Fruit fly (Drosophila melanogaster) whole organism, embryonic: ENCODE measurements around the gene BuGZ.

Source experiments
- Antp ChIP-seq: fragments of 200-800 bp; sonication (Bioruptor generic); optimal IDR thresholded peaks from 3 replicates; lab custom pipeline; 2016; ENCODE audit warnings: missing biosample characterization, missing genetic modification characterization
- CG10267 ChIP-seq: fragments of 200-800 bp; sonication (Bioruptor generic); optimal IDR thresholded peaks from 2 replicates; lab custom pipeline; 2018; ENCODE audit warnings: missing biosample characterization, mild to moderate bottlenecking, missing genetic modification characterization, moderate library complexity
- CG10565 ChIP-seq: fragments of 200-800 bp; sonication (Bioruptor generic); optimal IDR thresholded peaks from 3 replicates; lab custom pipeline; 2016; ENCODE audit warnings: missing biosample characterization, mild to moderate bottlenecking, missing genetic modification characterization
- CG13123 ChIP-seq: fragments of 200-800 bp; sonication (Bioruptor generic); optimal IDR thresholded peaks from 2 replicates; lab custom pipeline; 2016; ENCODE audit warnings: missing biosample characterization, missing genetic modification characterization
- CG13624 ChIP-seq: fragments of 200-800 bp; sonication (Bioruptor generic); optimal IDR thresholded peaks from 2 replicates; lab custom pipeline; 2016; ENCODE audit warnings: missing biosample characterization, missing genetic modification characterization
- CG14050 ChIP-seq: fragments of 200-800 bp; sonication (Bioruptor generic); IDR thresholded peaks from 3 replicates; pipeline ENCODE4 v1.3.6; 2022; ENCODE audit warnings: missing biosample characterization, missing genetic modification characterization
- CG14710 ChIP-seq: fragments of 200-800 bp; sonication (Bioruptor generic); optimal IDR thresholded peaks from 3 replicates; lab custom pipeline; 2019; ENCODE audit warnings: missing biosample characterization, mild to moderate bottlenecking, missing genetic modification characterization, moderate library complexity
- CG15601 ChIP-seq: fragments of 200-800 bp; sonication (Bioruptor generic); optimal IDR thresholded peaks from 3 replicates; lab custom pipeline; 2019; ENCODE audit warnings: missing biosample characterization, mild to moderate bottlenecking, missing genetic modification characterization, moderate library complexity
- CG17361 ChIP-seq: fragments of 200-800 bp; sonication (Bioruptor generic); IDR thresholded peaks from 3 replicates; pipeline ENCODE4 v1.3.6; 2022; ENCODE audit warnings: missing biosample characterization, missing genetic modification characterization
- CG1832 ChIP-seq: fragments of 200-800 bp; sonication (Bioruptor generic); optimal IDR thresholded peaks from 2 replicates; lab custom pipeline; 2017; ENCODE audit warnings: missing biosample characterization, mild to moderate bottlenecking, missing genetic modification characterization, inconsistent platforms
- CG2889 ChIP-seq: fragments of 200-800 bp; sonication (Bioruptor generic); IDR thresholded peaks from 3 replicates; pipeline ENCODE4 v1.3.6; 2022; ENCODE audit warnings: missing biosample characterization, missing genetic modification characterization
- CG32772 ChIP-seq: fragments of 200-800 bp; sonication (Bioruptor generic); IDR thresholded peaks from 2 replicates; pipeline ENCODE4 v1.3.6; 2022; ENCODE audit warnings: missing biosample characterization, missing genetic modification characterization
- CG3838 ChIP-seq: fragments of 200-800 bp; sonication (Bioruptor generic); optimal IDR thresholded peaks from 3 replicates; lab custom pipeline; 2016; ENCODE audit warnings: missing biosample characterization, missing genetic modification characterization
- CG6683 ChIP-seq: fragments of 200-800 bp; sonication (Bioruptor generic); optimal IDR thresholded peaks from 2 replicates; lab custom pipeline; 2017; ENCODE audit warnings: missing biosample characterization, mild to moderate bottlenecking, missing genetic modification characterization, missing genetic modification reagents
- CG8290 ChIP-seq, 3 experiments: fragments of 200-800 bp; sonication (Bioruptor generic); optimal IDR thresholded peaks; 2 replicates each; lab custom pipeline; 2016 to 2019; ENCODE audit warnings: missing biosample characterization in 3 of 3, missing genetic modification characterization in 3 of 3, mild to moderate bottlenecking in 2 of 3, moderate library complexity in 1 of 3
- CkIIα-i1 ChIP-seq: fragments of 200-800 bp; sonication (Bioruptor generic); IDR thresholded peaks from 2 replicates; pipeline ENCODE4 v1.3.6; 2022; ENCODE audit warnings: missing biosample characterization, missing genetic modification characterization
- D19A ChIP-seq: fragments of 200-800 bp; optimal IDR thresholded peaks from 3 replicates; lab custom pipeline; 2019; ENCODE audit warnings: missing biosample characterization, mild to moderate bottlenecking, missing genetic modification characterization, moderate library complexity
- Dad ChIP-seq: fragments of 200-800 bp; sonication (Bioruptor generic); optimal IDR thresholded peaks from 3 replicates; lab custom pipeline; 2016; ENCODE audit warnings: missing biosample characterization, missing genetic modification characterization
- Deaf1 ChIP-seq: fragments of 200-800 bp; optimal IDR thresholded peaks from 3 replicates; lab custom pipeline; 2019; ENCODE audit warnings: missing biosample characterization, mild to moderate bottlenecking, missing genetic modification characterization, moderate library complexity
- HLH4C ChIP-seq: fragments of 200-800 bp; sonication (Bioruptor generic); IDR thresholded peaks from 3 replicates; pipeline ENCODE4 v1.3.6; 2022; ENCODE audit warnings: missing biosample characterization, missing genetic modification characterization; ENCODE audit not compliant: partially characterized antibody
- Hsf ChIP-seq: fragments of 200-800 bp; sonication (Bioruptor generic); optimal IDR thresholded peaks from 3 replicates; lab custom pipeline; 2016; ENCODE audit warnings: missing biosample characterization, missing genetic modification characterization
- MBD-R2 ChIP-seq: fragments of 200-800 bp; sonication (Bioruptor generic); IDR thresholded peaks from 2 replicates; pipeline ENCODE4 v1.3.6; 2022; ENCODE audit warnings: missing biosample characterization, missing genetic modification characterization
- NfI ChIP-seq: fragments of 200-800 bp; sonication (Bioruptor generic); optimal IDR thresholded peaks from 3 replicates; lab custom pipeline; 2018; ENCODE audit warnings: missing biosample characterization, mild to moderate bottlenecking, missing genetic modification characterization, moderate library complexity
- Ptx1 ChIP-seq: fragments of 200-800 bp; sonication (Bioruptor generic); IDR thresholded peaks from 2 replicates; pipeline ENCODE4 v1.3.6; 2022; ENCODE audit warnings: missing biosample characterization, missing genetic modification characterization
- Six4 ChIP-seq: fragments of 200-800 bp; sonication (Bioruptor generic); optimal IDR thresholded peaks from 2 replicates; lab custom pipeline; 2016; ENCODE audit warnings: missing biosample characterization, missing genetic modification characterization
- TFAM ChIP-seq: fragments of 200-800 bp; sonication (Bioruptor generic); optimal IDR thresholded peaks from 2 replicates; lab custom pipeline; 2017; ENCODE audit warnings: missing biosample characterization, missing genetic modification characterization, inconsistent platforms
- abd-A ChIP-seq: fragments of 200-800 bp; sonication (Bioruptor generic); optimal IDR thresholded peaks from 3 replicates; lab custom pipeline; 2019; ENCODE audit warnings: missing biosample characterization, mild to moderate bottlenecking, missing genetic modification characterization, moderate library complexity
- ash1 ChIP-seq: fragments of 200-800 bp; sonication (Bioruptor generic); optimal IDR thresholded peaks from 2 replicates; lab custom pipeline; 2018; ENCODE audit warnings: missing biosample characterization, mild to moderate bottlenecking, missing genetic modification characterization
- az2 ChIP-seq: fragments of 200-800 bp; sonication (Bioruptor generic); optimal IDR thresholded peaks from 3 replicates; lab custom pipeline; 2016; ENCODE audit warnings: missing biosample characterization, missing genetic modification characterization
- chif ChIP-seq, 2 experiments: fragments of 200-800 bp; sonication (Bioruptor generic); optimal IDR thresholded peaks; 3 replicates each; lab custom pipeline; 2016; ENCODE audit warnings: missing biosample characterization in 2 of 2, missing genetic modification characterization in 2 of 2
- chn ChIP-seq: fragments of 200-800 bp; sonication (Bioruptor generic); optimal IDR thresholded peaks from 2 replicates; lab custom pipeline; 2016; ENCODE audit warnings: missing biosample characterization, missing genetic modification characterization
- croc ChIP-seq: fragments of 200-800 bp; sonication (Bioruptor generic); conservative IDR thresholded peaks from 3 replicates; pipeline ENCODE4 v1.3.6; 2022; ENCODE audit warnings: missing biosample characterization, missing genetic modification characterization
- cwo ChIP-seq: fragments of 200-800 bp; sonication (Bioruptor generic); optimal IDR thresholded peaks from 3 replicates; lab custom pipeline; 2017; ENCODE audit warnings: missing biosample characterization, missing genetic modification characterization, mild to moderate bottlenecking, moderate library complexity, missing genetic modification reagents
- dysf ChIP-seq: fragments of 200-800 bp; sonication (Bioruptor generic); IDR thresholded peaks from 3 replicates; pipeline ENCODE4 v1.3.6; 2022; ENCODE audit warnings: missing biosample characterization, missing genetic modification characterization
- gfzf ChIP-seq: fragments of 200-800 bp; sonication (Bioruptor generic); optimal IDR thresholded peaks from 2 replicates; lab custom pipeline; 2016; ENCODE audit warnings: missing biosample characterization, mild to moderate bottlenecking, missing genetic modification characterization, moderate library complexity
- hb ChIP-seq: fragments of 200-800 bp; sonication (Bioruptor generic); IDR thresholded peaks from 3 replicates; pipeline ENCODE4 v1.3.6; 2022; ENCODE audit warnings: missing biosample characterization, missing genetic modification characterization; ENCODE audit not compliant: partially characterized antibody
- lov ChIP-seq, 2 experiments: fragments of 200-800 bp in 1 of 2; fragments of >200 bp in 1 of 2; sonication (Bioruptor generic) in 1 of 2; IDR thresholded peaks in 1 of 2; optimal IDR thresholded peaks in 1 of 2; 2 replicates in 1 of 2; 3 replicates in 1 of 2; pipeline versions ENCODE4 v1.3.6 to Lab custom; 2017 to 2022; ENCODE audit warnings: missing biosample characterization in 1 of 2, missing genetic modification characterization in 1 of 2
- nerfin-1 ChIP-seq: fragments of 200-800 bp; sonication (Bioruptor generic); optimal IDR thresholded peaks from 3 replicates; lab custom pipeline; 2019; ENCODE audit warnings: missing biosample characterization, mild to moderate bottlenecking, missing genetic modification characterization, moderate library complexity
- peb ChIP-seq: fragments of 200-800 bp; sonication (Bioruptor generic); IDR thresholded peaks from 2 replicates; pipeline ENCODE4 v1.3.6; 2022; ENCODE audit warnings: missing biosample characterization, missing genetic modification characterization
- salm ChIP-seq: fragments of 200-800 bp; sonication (Bioruptor generic); optimal IDR thresholded peaks from 2 replicates; lab custom pipeline; 2018; ENCODE audit warnings: missing biosample characterization, mild to moderate bottlenecking, missing genetic modification characterization
- scrt ChIP-seq: fragments of 200-800 bp; sonication (Bioruptor generic); optimal IDR thresholded peaks from 2 replicates; lab custom pipeline; 2018; ENCODE audit warnings: missing biosample characterization, mild to moderate bottlenecking, missing genetic modification characterization, moderate library complexity
- sisA ChIP-seq: fragments of 200-800 bp; sonication (Bioruptor generic); IDR thresholded peaks from 2 replicates; pipeline ENCODE4 v1.3.6; 2022; ENCODE audit warnings: missing biosample characterization, missing genetic modification characterization
- sob ChIP-seq: fragments of 200-800 bp; sonication (Bioruptor generic); IDR thresholded peaks from 2 replicates; pipeline ENCODE4 v1.3.6; 2022; ENCODE audit warnings: missing biosample characterization, missing genetic modification characterization
- tin ChIP-seq: fragments of 200-800 bp; sonication (Bioruptor generic); optimal IDR thresholded peaks from 3 replicates; lab custom pipeline; 2016; ENCODE audit warnings: missing biosample characterization, missing genetic modification characterization
- unpg ChIP-seq: fragments of 200-800 bp; sonication (Bioruptor generic); optimal IDR thresholded peaks from 3 replicates; lab custom pipeline; 2018; ENCODE audit warnings: missing biosample characterization, mild to moderate bottlenecking, missing genetic modification characterization, moderate library complexity
- zen ChIP-seq: fragments of 200-800 bp; sonication (Bioruptor generic); optimal IDR thresholded peaks from 3 replicates; lab custom pipeline; 2018; ENCODE audit warnings: missing biosample characterization, mild to moderate bottlenecking, missing genetic modification characterization, moderate library complexity
- zf30C ChIP-seq: fragments of 200-800 bp; sonication (Bioruptor generic); optimal IDR thresholded peaks from 3 replicates; lab custom pipeline; 2018; ENCODE audit warnings: missing biosample characterization, mild to moderate bottlenecking, missing genetic modification characterization

BuGZ gene

DNA sequence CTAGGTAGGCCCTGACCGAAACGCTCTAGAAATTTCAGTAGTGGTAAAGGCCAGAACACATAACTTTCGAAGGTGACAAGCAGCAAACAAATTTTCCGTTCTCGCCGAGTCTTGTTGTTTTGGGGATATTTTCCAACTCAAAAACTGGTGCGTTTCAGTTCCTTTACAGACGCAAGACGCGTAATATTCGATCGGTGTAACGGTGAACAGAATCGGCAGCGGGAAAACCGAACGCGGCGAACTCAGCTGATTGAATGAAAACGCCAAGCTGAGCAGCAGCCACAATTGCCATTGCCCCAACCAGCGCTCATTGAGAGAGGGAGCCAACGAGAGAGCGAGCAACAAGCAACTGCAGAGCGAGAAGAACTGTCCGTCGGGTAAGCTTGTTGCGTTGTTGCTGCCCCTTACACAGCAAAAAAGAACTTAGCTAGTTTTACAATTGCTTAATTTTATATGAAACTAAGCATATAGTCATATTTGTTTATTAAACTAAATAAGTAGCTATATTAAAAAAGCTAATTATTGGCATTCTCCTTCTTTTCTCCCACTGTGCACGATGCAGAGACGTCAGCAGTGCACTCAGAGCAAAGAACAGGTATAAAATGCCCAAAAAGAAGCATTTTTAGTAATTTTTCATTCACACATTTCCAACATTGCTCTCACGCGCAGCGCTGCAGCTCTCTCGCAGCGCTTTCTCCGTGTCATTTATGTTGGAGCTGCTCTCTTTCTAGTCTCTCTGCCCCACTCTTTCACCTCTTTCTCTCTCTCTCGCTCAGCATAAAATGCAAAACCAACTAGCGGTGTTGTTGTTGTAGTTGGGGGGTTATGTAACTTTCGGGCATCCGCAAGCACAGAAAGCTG, 27.1 kb upstream of the BuGZ start, which contains the start of the genes Cyt-c-d and CG31808 (continued):
- TF ChIP-seq scrt (GFP tag; lab: Kevin White, UChicago) (peak; percentile 96), croc (peak; percentile 97), lov (optimal IDR thresholded peaks at IDR 0.05; lab: Kevin White, UChicago) (no peak), lov (GFP tag; IDR thresholded peaks at IDR 0.05; lab: Robert Waterston, UW) (peak; percentile 96), Hsf (GFP tag; lab: Kevin White, UChicago) (peak; percentile 98), salm (tag; lab: Kevin White, UChicago) (peak; percentile 98), Ptx1 (GFP tag; lab: Robert Waterston, UW) (peak; percentile 98), CG10565 (GFP tag; lab: Kevin White, UChicago) (peak; percentile 90), ash1 (GFP tag; lab: Kevin White, UChicago) (no peak), Deaf1 (tag; lab: Kevin White, UChicago) (peak; percentile 83), CG6683 (GFP tag; lab: Kevin White, UChicago) (peak; percentile 95), CG8290 (GFP tag; optimal IDR thresholded peaks at IDR 0.05; lab: Kevin White, UChicago) (peak; percentile 88), CG8290 (tag; optimal IDR thresholded peaks at IDR 0.05; lab: Kevin White, UChicago) (peak; percentile 84 to 93), az2 (GFP tag; lab: Kevin White, UChicago) (peak; percentile 98), CkIIα-i1 (GFP tag; lab: Robert Waterston, UW) (peak; percentile 81), CG14050 (GFP tag; lab: Robert Waterston, UW) (peak; percentile 98), CG3838 (GFP tag; lab: Kevin White, UChicago) (peak; percentile 95), chn (GFP tag; lab: Kevin White, UChicago) (peak; percentile 96), zf30C (GFP tag; lab: Kevin White, UChicago) (peak; percentile 93), unpg (GFP tag; lab: Kevin White, UChicago) (peak; percentile 98), nerfin-1 (tag; lab: Kevin White, UChicago) (peak; percentile 94), zen (tag; lab: Kevin White, UChicago) (peak; percentile 86), Six4 (GFP tag; lab: Kevin White, UChicago) (peak; percentile 95), MBD-R2 (peak; percentile 86), CG13123 (GFP tag; lab: Kevin White, UChicago) (peak; percentile 93), CG1832 (peak; percentile 53), CG14710 (tag; lab: Kevin White, UChicago) (peak; percentile 95), Dad (GFP tag; lab: Kevin White, UChicago) (peak; percentile 91), CG15601 (tag; lab: Kevin White, UChicago) (peak; percentile 96), CG17361 (GFP tag; lab: Robert Waterston, UW) (peak; percentile 96), CG32772 (GFP tag; lab: Robert Waterston, UW) (peak; percentile 98), NfI (GFP tag; lab: Kevin White, UChicago) (peak; percentile 97), HLH4C (GFP tag; lab: Robert Waterston, UW) (no peak), Antp (GFP tag; lab: Kevin White, UChicago) (peak; percentile 77), dysf (peak; percentile 98), sob (peak; percentile 98), chif (GFP tag; optimal IDR thresholded peaks at IDR 0.05; lab: Kevin White, UChicago) (peak; percentile 94 to 96), CG13624 (GFP tag; lab: Kevin White, UChicago) (peak; percentile 84), gfzf (GFP tag; lab: Kevin White, UChicago) (peak; percentile 17), D19A (tag; lab: Kevin White, UChicago) (peak; percentile 94), TFAM (peak; percentile 83), CG2889 (GFP tag; lab: Robert Waterston, UW) (peak; percentile 95), tin (GFP tag; lab: Kevin White, UChicago) (peak; percentile 95), cwo (peak; percentile 91), peb (peak; percentile 97), CG10267 (tag; lab: Kevin White, UChicago) (peak; percentile 91), sisA (peak; percentile 97), hb (GFP tag; lab: Robert Waterston, UW) (0 out of 3 replicates have a peak, but pooled peaks have one; percentile 42), abd-A (tag; lab: Kevin White, UChicago) (peak; percentile 55)
